Fruit fly (Drosophila melanogaster) whole organism, embryonic: Measurements from ENCODE around the gene KFase.

Experiments
- ATbp ChIP-seq: fragments of 200-800 bp; sonication (Bioruptor generic); optimal IDR thresholded peaks from 2 replicates; lab custom pipeline; 2017; ENCODE audit warnings: missing biosample characterization, mild to moderate bottlenecking, missing genetic modification characterization, missing genetic modification reagents
- BEAF-32 ChIP-seq: fragments of 200-800 bp; sonication (Bioruptor generic); optimal IDR thresholded peaks from 3 replicates; lab custom pipeline; 2017; ENCODE audit warnings: missing biosample characterization, missing genetic modification characterization, mild to moderate bottlenecking, moderate library complexity, missing genetic modification reagents
- C15 ChIP-seq: fragments of 200-800 bp; sonication (Bioruptor generic); IDR thresholded peaks from 3 replicates; pipeline ENCODE4 v1.3.6; 2022; ENCODE audit warnings: missing biosample characterization, missing genetic modification characterization
- CG1024 ChIP-seq: fragments of 200-800 bp; sonication (Bioruptor generic); IDR thresholded peaks from 2 replicates; pipeline ENCODE4 v1.3.6; 2022; ENCODE audit warnings: missing biosample characterization, missing genetic modification characterization
- CG10979 ChIP-seq: fragments of 200-800 bp; sonication (Bioruptor generic); optimal IDR thresholded peaks from 2 replicates; lab custom pipeline; 2018; ENCODE audit warnings: missing biosample characterization, mild to moderate bottlenecking, missing genetic modification characterization, moderate library complexity
- CG11723 ChIP-seq: fragments of 200-800 bp; sonication (Bioruptor generic); optimal IDR thresholded peaks from 2 replicates; lab custom pipeline; 2017; ENCODE audit warnings: missing biosample characterization, mild to moderate bottlenecking, missing genetic modification characterization
- CG12659 ChIP-seq: fragments of 200-800 bp; sonication (Bioruptor generic); optimal IDR thresholded peaks from 3 replicates; lab custom pipeline; 2017; ENCODE audit warnings: mild to moderate bottlenecking, missing biosample characterization, missing genetic modification reagents, missing genetic modification characterization
- CG13894 ChIP-seq: fragments of 200-800 bp; sonication (Bioruptor generic); optimal IDR thresholded peaks from 3 replicates; lab custom pipeline; 2018; ENCODE audit warnings: missing biosample characterization, mild to moderate bottlenecking, missing genetic modification characterization, moderate library complexity
- CG14441 ChIP-seq: fragments of 200-800 bp; sonication (Bioruptor generic); IDR thresholded peaks from 2 replicates; pipeline ENCODE4 v1.3.6; 2022; ENCODE audit warnings: missing biosample characterization, missing genetic modification characterization
- CG15073 ChIP-seq: fragments of 200-800 bp; sonication (Bioruptor generic); optimal IDR thresholded peaks from 2 replicates; lab custom pipeline; 2016; ENCODE audit warnings: missing biosample characterization, missing genetic modification characterization
- CG1602 ChIP-seq: fragments of 200-800 bp; sonication (Bioruptor generic); optimal IDR thresholded peaks from 3 replicates; lab custom pipeline; 2016; ENCODE audit warnings: missing biosample characterization, missing genetic modification characterization
- CG17186 ChIP-seq: fragments of 200-800 bp; sonication (Bioruptor generic); optimal IDR thresholded peaks from 3 replicates; lab custom pipeline; 2017; ENCODE audit warnings: missing biosample characterization, missing genetic modification reagents, missing genetic modification characterization
- CG17359 ChIP-seq: fragments of 200-800 bp; sonication (Bioruptor generic); optimal IDR thresholded peaks from 3 replicates; lab custom pipeline; 2018; ENCODE audit warnings: missing biosample characterization, mild to moderate bottlenecking, missing genetic modification characterization, moderate library complexity
- CG2116 ChIP-seq: fragments of 200-800 bp; sonication (Bioruptor generic); optimal IDR thresholded peaks from 3 replicates; lab custom pipeline; 2018; ENCODE audit warnings: missing biosample characterization, mild to moderate bottlenecking, missing genetic modification characterization
- CG2199 ChIP-seq: fragments of 200-800 bp; sonication (Bioruptor generic); IDR thresholded peaks from 3 replicates; pipeline ENCODE4 v1.3.6; 2022; ENCODE audit warnings: missing biosample characterization, missing genetic modification characterization
- CG31365 ChIP-seq: fragments of 200-800 bp; sonication (Bioruptor generic); optimal IDR thresholded peaks from 2 replicates; lab custom pipeline; 2018; ENCODE audit warnings: missing biosample characterization, mild to moderate bottlenecking, missing genetic modification characterization
- CG31388 ChIP-seq: fragments of 200-800 bp; sonication (Bioruptor generic); optimal IDR thresholded peaks from 2 replicates; lab custom pipeline; 2016; ENCODE audit warnings: missing biosample characterization, missing genetic modification characterization
- CG33557 ChIP-seq: fragments of 200-800 bp; sonication (Bioruptor generic); optimal IDR thresholded peaks from 2 replicates; lab custom pipeline; 2019; ENCODE audit warnings: missing biosample characterization, mild to moderate bottlenecking, missing genetic modification characterization, moderate library complexity
- CG34376 ChIP-seq: fragments of 200-800 bp; sonication (Bioruptor generic); optimal IDR thresholded peaks from 2 replicates; lab custom pipeline; 2018; ENCODE audit warnings: missing biosample characterization, mild to moderate bottlenecking, missing genetic modification characterization
- CG7963 ChIP-seq: fragments of 200-800 bp; sonication (Bioruptor generic); IDR thresholded peaks from 3 replicates; pipeline ENCODE4 v1.3.6; 2022; ENCODE audit warnings: missing biosample characterization, missing genetic modification characterization; ENCODE audit not compliant: partially characterized antibody
- CG8089 ChIP-seq: fragments of 200-800 bp; sonication (Bioruptor generic); optimal IDR thresholded peaks from 3 replicates; lab custom pipeline; 2016; ENCODE audit warnings: missing biosample characterization, missing genetic modification characterization
- Dfd ChIP-seq, 2 experiments: fragments of >200 bp; optimal IDR thresholded peaks; 2 replicates each; lab custom pipeline; 2017; ENCODE audit warnings: missing biosample characterization in 2 of 2, missing genetic modification characterization in 2 of 2
- E2f1 ChIP-seq: fragments of 200-800 bp; sonication (Bioruptor generic); IDR thresholded peaks from 2 replicates; pipeline ENCODE4 v1.3.6; 2022; ENCODE audit warnings: missing biosample characterization, missing genetic modification characterization
- Hand ChIP-seq: fragments of 200-800 bp; sonication (Bioruptor generic); optimal IDR thresholded peaks from 2 replicates; lab custom pipeline; 2017; ENCODE audit warnings: mild to moderate bottlenecking, missing biosample characterization, missing genetic modification reagents, missing genetic modification characterization
- HmgD ChIP-seq: fragments of 200-800 bp; sonication (Bioruptor generic); optimal IDR thresholded peaks from 3 replicates; lab custom pipeline; 2016; ENCODE audit warnings: missing biosample characterization, missing genetic modification characterization
- Hr78 ChIP-seq, 2 experiments: fragments of 200-800 bp in 1 of 2; fragments of >200 bp in 1 of 2; sonication (Bioruptor generic) in 1 of 2; optimal IDR thresholded peaks; 2 replicates each; lab custom pipeline; 2017 to 2019; ENCODE audit warnings: missing biosample characterization in 2 of 2, missing genetic modification characterization in 2 of 2, mild to moderate bottlenecking in 1 of 2, moderate library complexity in 1 of 2
- Mes4 ChIP-seq: fragments of 200-800 bp; sonication (Bioruptor generic); optimal IDR thresholded peaks from 2 replicates; lab custom pipeline; 2016; ENCODE audit warnings: missing biosample characterization, missing genetic modification characterization
- NC2β ChIP-seq: fragments of 200-800 bp; sonication (Bioruptor generic); optimal IDR thresholded peaks from 2 replicates; lab custom pipeline; 2016; ENCODE audit warnings: missing biosample characterization, missing genetic modification characterization
- Nf-YA ChIP-seq: fragments of 200-800 bp; sonication (Bioruptor generic); IDR thresholded peaks from 2 replicates; pipeline ENCODE4 v1.3.6; 2022; ENCODE audit warnings: missing biosample characterization, missing genetic modification characterization
- Sry-β ChIP-seq: fragments of 200-800 bp; sonication (Bioruptor generic); optimal IDR thresholded peaks from 2 replicates; lab custom pipeline; 2018; ENCODE audit warnings: missing biosample characterization, mild to moderate bottlenecking, missing genetic modification characterization, moderate library complexity
- Ssrp ChIP-seq: fragments of 200-800 bp; sonication (Bioruptor generic); optimal IDR thresholded peaks from 2 replicates; lab custom pipeline; 2018; ENCODE audit warnings: missing biosample characterization, mild to moderate bottlenecking, missing genetic modification characterization, moderate library complexity
- abd-A ChIP-seq: fragments of 200-800 bp; sonication (Bioruptor generic); optimal IDR thresholded peaks from 3 replicates; lab custom pipeline; 2019; ENCODE audit warnings: missing biosample characterization, mild to moderate bottlenecking, missing genetic modification characterization, moderate library complexity
- bbx ChIP-seq: fragments of 200-800 bp; sonication (Bioruptor generic); IDR thresholded peaks from 2 replicates; pipeline ENCODE4 v1.3.6; 2022; ENCODE audit warnings: missing biosample characterization, missing genetic modification characterization; ENCODE audit not compliant: partially characterized antibody
- chn ChIP-seq: fragments of 200-800 bp; sonication (Bioruptor generic); optimal IDR thresholded peaks from 2 replicates; lab custom pipeline; 2016; ENCODE audit warnings: missing biosample characterization, missing genetic modification characterization
- gfzf ChIP-seq: fragments of 200-800 bp; sonication (Bioruptor generic); optimal IDR thresholded peaks from 2 replicates; lab custom pipeline; 2016; ENCODE audit warnings: missing biosample characterization, mild to moderate bottlenecking, missing genetic modification characterization, moderate library complexity
- inv ChIP-seq: fragments of 200-800 bp; sonication (Bioruptor generic); IDR thresholded peaks from 2 replicates; pipeline ENCODE4 v1.3.6; 2022; ENCODE audit warnings: missing biosample characterization, missing genetic modification characterization; ENCODE audit not compliant: partially characterized antibody
- jumu ChIP-seq: fragments of 200-800 bp; sonication (Bioruptor generic); optimal IDR thresholded peaks from 3 replicates; lab custom pipeline; 2016; ENCODE audit warnings: missing biosample characterization, missing genetic modification characterization
- kni ChIP-seq: fragments of 200-800 bp; sonication (Bioruptor generic); optimal IDR thresholded peaks from 3 replicates; lab custom pipeline; 2017; ENCODE audit warnings: mild to moderate bottlenecking, missing biosample characterization, missing genetic modification reagents, missing genetic modification characterization
- lab ChIP-seq: fragments of 200-800 bp; sonication (Bioruptor generic); optimal IDR thresholded peaks from 3 replicates; lab custom pipeline; 2017; ENCODE audit warnings: missing biosample characterization, missing genetic modification characterization, mild to moderate bottlenecking, moderate library complexity, missing genetic modification reagents
- mld ChIP-seq: fragments of 200-800 bp; sonication (Bioruptor generic); IDR thresholded peaks from 3 replicates; pipeline ENCODE4 v1.3.6; 2022; ENCODE audit warnings: missing biosample characterization, missing genetic modification characterization; ENCODE audit not compliant: partially characterized antibody
- onecut ChIP-seq: fragments of 200-800 bp; sonication (Bioruptor generic); IDR thresholded peaks from 2 replicates; pipeline ENCODE4 v1.3.6; 2022; ENCODE audit warnings: missing biosample characterization, missing genetic modification characterization
- pfk ChIP-seq: fragments of 200-800 bp; sonication (Bioruptor generic); optimal IDR thresholded peaks from 2 replicates; lab custom pipeline; 2018; ENCODE audit warnings: missing biosample characterization, mild to moderate bottlenecking, missing genetic modification characterization, moderate library complexity
- pros ChIP-seq: fragments of 200-800 bp; sonication (Bioruptor generic); optimal IDR thresholded peaks from 3 replicates; lab custom pipeline; 2019; ENCODE audit warnings: missing biosample characterization, mild to moderate bottlenecking, missing genetic modification characterization, moderate library complexity
- pum ChIP-seq: fragments of 200-800 bp; sonication (Bioruptor generic); optimal IDR thresholded peaks from 2 replicates; lab custom pipeline; 2016; ENCODE audit warnings: missing biosample characterization, missing genetic modification characterization
- repo ChIP-seq: fragments of 200-800 bp; sonication (Bioruptor generic); optimal IDR thresholded peaks from 2 replicates; lab custom pipeline; 2016; ENCODE audit warnings: missing biosample characterization, missing genetic modification characterization
- shn ChIP-seq: fragments of 200-800 bp; sonication (Bioruptor generic); optimal IDR thresholded peaks from 3 replicates; lab custom pipeline; 2016; ENCODE audit warnings: missing biosample characterization, missing genetic modification characterization
- sqz ChIP-seq: fragments of 200-800 bp; sonication (Bioruptor generic); optimal IDR thresholded peaks from 3 replicates; lab custom pipeline; 2018; ENCODE audit warnings: missing biosample characterization, mild to moderate bottlenecking, missing genetic modification characterization
- ttk ChIP-seq: fragments of 200-800 bp; sonication (Bioruptor generic); IDR thresholded peaks from 2 replicates; pipeline ENCODE4 v2.1.2; 2022; ENCODE audit warnings: missing biosample characterization, missing genetic modification characterization
- tup ChIP-seq: fragments of 200-800 bp; sonication (Bioruptor generic); optimal IDR thresholded peaks from 2 replicates; lab custom pipeline; 2016; ENCODE audit warnings: missing biosample characterization, mild to moderate bottlenecking, missing genetic modification characterization, moderate library complexity
- wek ChIP-seq: fragments of 200-800 bp; sonication (Bioruptor generic); optimal IDR thresholded peaks from 3 replicates; lab custom pipeline; 2018; ENCODE audit warnings: missing biosample characterization, mild to moderate bottlenecking, missing genetic modification characterization, moderate library complexity

The KFase gene

DNA sequence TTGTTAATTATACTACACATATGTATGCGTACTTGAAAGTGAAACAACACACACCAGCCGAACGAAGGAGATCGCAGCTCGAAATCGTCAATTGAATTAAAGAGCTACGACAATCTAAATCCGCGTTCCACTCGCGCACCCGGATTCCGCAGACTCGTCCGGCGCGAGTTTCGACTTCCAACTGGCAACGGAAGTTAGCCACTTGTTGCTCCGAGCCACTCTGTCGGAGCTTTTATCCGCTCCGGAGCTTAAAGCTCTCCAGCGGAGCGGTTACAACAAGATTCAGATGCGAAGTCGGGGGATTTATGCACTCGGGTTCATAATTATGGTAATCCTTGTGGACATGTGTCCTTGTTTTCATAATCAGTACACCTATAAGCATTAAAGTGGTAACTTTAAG, 23.1 kb downstream of the KFase start, which contains the start of gene Rchy1 (continued):
- TF ChIP-seq pros (no peak), HmgD (GFP tag; lab: Kevin White, UChicago) (no peak), Sry-β (no peak), sqz (GFP tag; lab: Kevin White, UChicago) (no peak), repo (GFP tag; lab: Kevin White, UChicago) (no peak), Nf-YA (GFP tag; lab: Robert Waterston, UW) (no peak), CG15073 (no peak), kni (GFP tag; lab: Kevin White, UChicago) (no peak), tup (GFP tag; lab: Kevin White, UChicago) (no peak), CG1602 (GFP tag; lab: Kevin White, UChicago) (no peak), E2f1 (GFP tag; lab: Robert Waterston, UW) (no peak), CG31365 (tag; lab: Kevin White, UChicago) (peak; percentile 43), CG1024 (no peak), CG10979 (tag; lab: Kevin White, UChicago) (no peak), CG34376 (GFP tag; lab: Kevin White, UChicago) (peak; percentile 82), CG12659 (GFP tag; lab: Kevin White, UChicago) (peak; percentile 45), Hr78 (GFP tag; optimal IDR thresholded peaks at IDR 0.05; lab: Kevin White, UChicago) (no peak), CG14441 (GFP tag; lab: Robert Waterston, UW) (0 out of 2 replicates have a peak, but pooled peaks have one; percentile 6), CG2116 (no peak), ttk (GFP tag; lab: Robert Waterston, UW) (no peak), gfzf (GFP tag; lab: Kevin White, UChicago) (no peak), CG13894 (peak; percentile 72), pfk (GFP tag; lab: Kevin White, UChicago) (no peak), CG17359 (peak; percentile 4), lab (GFP tag; lab: Kevin White, UChicago) (peak; percentile 78), shn (no peak), pum (GFP tag; lab: Kevin White, UChicago) (no peak), CG31388 (GFP tag; lab: Kevin White, UChicago) (no peak), CG11723 (no peak), Dfd (GFP tag; optimal IDR thresholded peaks at IDR 0.05; lab: Kevin White, UChicago) (no peak), mld (GFP tag; lab: Robert Waterston, UW) (no peak), CG8089 (no peak), CG2199 (GFP tag; lab: Robert Waterston, UW) (no peak), abd-A (tag; lab: Kevin White, UChicago) (no peak), CG33557 (GFP tag; lab: Kevin White, UChicago) (no peak), wek (peak; percentile 49), CG7963 (GFP tag; lab: Robert Waterston, UW) (no peak), jumu (GFP tag; lab: Kevin White, UChicago) (no peak), NC2β (GFP tag; lab: Kevin White, UChicago) (no peak), Hand (peak; percentile 40), C15 (no peak), Ssrp (tag; lab: Kevin White, UChicago) (no peak), CG17186 (GFP tag; lab: Kevin White, UChicago) (no peak), BEAF-32 (GFP tag; lab: Kevin White, UChicago) (no peak), chn (GFP tag; lab: Kevin White, UChicago) (no peak), ATbp (no peak), onecut (GFP tag; lab: Robert Waterston, UW) (no peak; the same call in 1 of the 2 replicates), Mes4 (GFP tag; lab: Kevin White, UChicago) (no peak), bbx (GFP tag; lab: Robert Waterston, UW) (peak; percentile 36; the same call in 1 of the 2 replicates), inv (GFP tag; lab: Robert Waterston, UW) (no peak)
